Worm (Caenorhabditis elegans) whole organism, young adult: Measurements from ENCODE around the gene moc-3.

ENCODE experiments used
- T07F8.4 ChIP-seq: sonication (generic microtip); optimal IDR thresholded peaks from 2 replicates; lab custom pipeline; 2016; ENCODE audit warnings: mild to moderate bottlenecking, missing genetic modification characterization, moderate library complexity, missing compliant biosample characterization
- attf-3 ChIP-seq: fragments of 200-800 bp; sonication (Bioruptor generic); conservative IDR thresholded peaks from 2 replicates; pipeline ENCODE4 v1.3.6; 2022; ENCODE audit warnings: missing genetic modification reagents, missing genetic modification characterization, missing compliant biosample characterization
- attf-6 ChIP-seq: fragments of 200-800 bp; sonication (Bioruptor generic); IDR thresholded peaks from 2 replicates; pipeline ENCODE4 v1.3.6; 2022; ENCODE audit warnings: missing genetic modification reagents, missing genetic modification characterization, missing compliant biosample characterization
- bed-2 ChIP-seq: fragments of 200-800 bp; sonication (Bioruptor generic); IDR thresholded peaks from 2 replicates; pipeline ENCODE4 v1.3.6; 2022; ENCODE audit warnings: missing genetic modification reagents, missing genetic modification characterization, missing compliant biosample characterization
- egl-18 ChIP-seq: fragments of 200-800 bp; sonication (Bioruptor generic); IDR thresholded peaks from 2 replicates; pipeline ENCODE4 v1.3.6; 2022; ENCODE audit warnings: missing genetic modification reagents, missing genetic modification characterization, missing compliant biosample characterization
- hlh-26 ChIP-seq: fragments of 200-800 bp; sonication (Bioruptor generic); conservative IDR thresholded peaks from 2 replicates; pipeline ENCODE4 v1.3.6; 2022; ENCODE audit warnings: missing genetic modification reagents, missing genetic modification characterization, missing compliant biosample characterization
- hmg-1.2 ChIP-seq: fragments of 200-800 bp; sonication (Bioruptor generic); IDR thresholded peaks from 2 replicates; pipeline ENCODE4 v1.3.6; 2022; ENCODE audit warnings: missing genetic modification reagents, missing genetic modification characterization, missing compliant biosample characterization
- mel-28 ChIP-seq: sonication (generic microtip); optimal IDR thresholded peaks from 2 replicates; lab custom pipeline; 2016; ENCODE audit warnings: borderline replicate concordance, mild to moderate bottlenecking, missing genetic modification characterization, missing compliant biosample characterization
- pha-4 ChIP-seq: fragments of 150-350 bp; sonication (generic microtip); optimal IDR thresholded peaks from 2 replicates; lab custom pipeline; 2014; ENCODE audit warnings: missing biosample characterization, missing genetic modification reagents, missing genetic modification characterization
- tbx-9 ChIP-seq: sonication (generic microtip); optimal IDR thresholded peaks from 2 replicates; lab custom pipeline; 2016; ENCODE audit warnings: borderline replicate concordance, missing genetic modification characterization, inconsistent platforms, missing compliant biosample characterization
- ztf-26 ChIP-seq: sonication (generic microtip); optimal IDR thresholded peaks from 2 replicates; lab custom pipeline; 2017; ENCODE audit warnings: missing genetic modification characterization, missing compliant biosample characterization

DNA sequence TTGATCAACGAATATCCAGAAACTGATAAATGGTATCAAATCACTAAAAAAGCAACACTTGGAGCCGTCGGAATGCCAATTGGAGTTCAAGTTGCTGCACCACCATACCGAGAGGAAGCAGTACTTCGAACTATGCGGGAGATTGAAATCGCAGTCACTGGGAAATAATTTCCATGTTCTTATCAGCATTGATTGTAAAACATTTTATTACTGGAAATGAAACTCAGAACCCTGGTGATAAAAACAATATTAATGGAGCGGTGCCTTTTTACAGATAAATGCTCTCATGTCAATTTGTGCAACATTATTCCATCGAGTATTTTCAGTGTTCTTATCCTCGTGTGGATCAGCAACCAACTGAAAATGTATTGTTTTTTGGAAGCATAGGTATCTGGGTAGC is 31.4 kb downstream of the moc-3 start:
- TF ChIP-seq pha-4 (tag; lab: Kevin White, UChicago) (no peak), mel-28 (tag; lab: Kevin White, UChicago) (no peak), egl-18 (GFP tag; lab: Robert Waterston, UW) (no peak), tbx-9 (no peak), attf-3 (no peak), attf-6 (GFP tag; lab: Robert Waterston, UW) (no peak), ztf-26 (tag; lab: Kevin White, UChicago) (no peak), hlh-26 (GFP tag; lab: Robert Waterston, UW) (no peak), T07F8.4 (tag; lab: Kevin White, UChicago) (no peak), hmg-1.2 (GFP tag; lab: Robert Waterston, UW) (no peak), bed-2 (GFP tag; lab: Robert Waterston, UW) (no peak)
